Fruit fly (Drosophila melanogaster) whole organism, embryonic: ENCODE data around the gene CG17786.

ENCODE experiments used
- Asciz ChIP-seq: fragments of 200-800 bp; sonication (Bioruptor generic); optimal IDR thresholded peaks from 2 replicates; lab custom pipeline; 2017; ENCODE audit warnings: missing biosample characterization, mild to moderate bottlenecking, missing genetic modification characterization, missing genetic modification reagents
- Bdp1 ChIP-seq: fragments of 200-800 bp; sonication (Bioruptor generic); optimal IDR thresholded peaks from 3 replicates; lab custom pipeline; 2016; ENCODE audit warnings: missing biosample characterization, missing genetic modification characterization
- CG10209 ChIP-seq: fragments of 200-800 bp; sonication (Bioruptor generic); optimal IDR thresholded peaks from 3 replicates; lab custom pipeline; 2017; ENCODE audit warnings: missing biosample characterization, mild to moderate bottlenecking, missing genetic modification characterization, missing genetic modification reagents
- CG10274 ChIP-seq: fragments of 200-800 bp; sonication (Bioruptor generic); optimal IDR thresholded peaks from 3 replicates; lab custom pipeline; 2017; ENCODE audit warnings: missing biosample characterization, mild to moderate bottlenecking, missing genetic modification characterization
- CG10654 ChIP-seq: fragments of 200-800 bp; sonication (Bioruptor generic); optimal IDR thresholded peaks from 2 replicates; lab custom pipeline; 2016; ENCODE audit warnings: missing biosample characterization, missing genetic modification characterization
- CG11085 ChIP-seq: fragments of 200-800 bp; sonication (Bioruptor generic); IDR thresholded peaks from 2 replicates; pipeline ENCODE4 v1.3.6; 2022; ENCODE audit warnings: missing biosample characterization, missing genetic modification characterization
- CG11695 ChIP-seq: fragments of 200-800 bp; sonication (Bioruptor generic); IDR thresholded peaks from 3 replicates; pipeline ENCODE4 v1.3.6; 2022; ENCODE audit warnings: missing biosample characterization, missing genetic modification characterization
- CG12219 ChIP-seq: fragments of 200-800 bp; sonication (Bioruptor generic); optimal IDR thresholded peaks from 3 replicates; lab custom pipeline; 2018; ENCODE audit warnings: missing biosample characterization, mild to moderate bottlenecking, missing genetic modification characterization
- CG1233 ChIP-seq: fragments of 200-800 bp; sonication (Bioruptor generic); optimal IDR thresholded peaks from 4 replicates; lab custom pipeline; 2018; ENCODE audit warnings: missing biosample characterization, mild to moderate bottlenecking, missing genetic modification characterization
- CG13123 ChIP-seq: fragments of 200-800 bp; sonication (Bioruptor generic); optimal IDR thresholded peaks from 2 replicates; lab custom pipeline; 2016; ENCODE audit warnings: missing biosample characterization, missing genetic modification characterization
- CG13296 ChIP-seq: fragments of 200-800 bp; sonication (Bioruptor generic); optimal IDR thresholded peaks from 3 replicates; lab custom pipeline; 2018; ENCODE audit warnings: missing biosample characterization, mild to moderate bottlenecking, missing genetic modification characterization
- CG1529 ChIP-seq: fragments of 200-800 bp; sonication (Bioruptor generic); optimal IDR thresholded peaks from 3 replicates; lab custom pipeline; 2018; ENCODE audit warnings: missing biosample characterization, missing genetic modification characterization
- CG16779 ChIP-seq: fragments of 200-800 bp; sonication (Bioruptor generic); IDR thresholded peaks from 2 replicates; pipeline ENCODE4 v1.3.6; 2022; ENCODE audit warnings: missing biosample characterization, missing genetic modification characterization
- CG31365 ChIP-seq: fragments of 200-800 bp; sonication (Bioruptor generic); optimal IDR thresholded peaks from 2 replicates; lab custom pipeline; 2018; ENCODE audit warnings: missing biosample characterization, mild to moderate bottlenecking, missing genetic modification characterization
- CG33557 ChIP-seq: fragments of 200-800 bp; sonication (Bioruptor generic); optimal IDR thresholded peaks from 2 replicates; lab custom pipeline; 2019; ENCODE audit warnings: missing biosample characterization, mild to moderate bottlenecking, missing genetic modification characterization, moderate library complexity
- CG6854 ChIP-seq: fragments of 200-800 bp; sonication (Bioruptor generic); optimal IDR thresholded peaks from 3 replicates; lab custom pipeline; 2017; ENCODE audit warnings: missing biosample characterization, mild to moderate bottlenecking, missing genetic modification characterization
- CG8924 ChIP-seq: fragments of 200-800 bp; optimal IDR thresholded peaks from 3 replicates; lab custom pipeline; 2019; ENCODE audit warnings: missing biosample characterization, mild to moderate bottlenecking, missing genetic modification characterization, moderate library complexity
- CG9727 ChIP-seq: fragments of 200-800 bp; sonication (Bioruptor generic); optimal IDR thresholded peaks from 3 replicates; lab custom pipeline; 2017; ENCODE audit warnings: missing biosample characterization, mild to moderate bottlenecking, missing genetic modification characterization
- D19B ChIP-seq: fragments of 200-800 bp; sonication (Bioruptor generic); optimal IDR thresholded peaks from 2 replicates; lab custom pipeline; 2017; ENCODE audit warnings: missing biosample characterization, mild to moderate bottlenecking, missing genetic modification characterization
- Doc3 ChIP-seq: fragments of 200-800 bp; sonication (Bioruptor generic); IDR thresholded peaks from 3 replicates; pipeline ENCODE4 v1.3.6; 2022; ENCODE audit warnings: missing biosample characterization, missing genetic modification characterization; ENCODE audit not compliant: partially characterized antibody
- E2f1 ChIP-seq: fragments of 200-800 bp; sonication (Bioruptor generic); IDR thresholded peaks from 2 replicates; pipeline ENCODE4 v1.3.6; 2022; ENCODE audit warnings: missing biosample characterization, missing genetic modification characterization
- ERR ChIP-seq: fragments of 200-800 bp; sonication (Bioruptor generic); optimal IDR thresholded peaks from 2 replicates; lab custom pipeline; 2016; ENCODE audit warnings: missing biosample characterization, missing genetic modification characterization
- Elba2 ChIP-seq: fragments of 200-800 bp; sonication (Bioruptor generic); optimal IDR thresholded peaks from 3 replicates; lab custom pipeline; 2016; ENCODE audit warnings: missing biosample characterization, missing genetic modification characterization
- Fer1 ChIP-seq: fragments of 200-800 bp; sonication (Bioruptor generic); optimal IDR thresholded peaks from 2 replicates; lab custom pipeline; 2017; ENCODE audit warnings: missing biosample characterization, mild to moderate bottlenecking, missing genetic modification characterization
- Hand ChIP-seq: fragments of 200-800 bp; sonication (Bioruptor generic); optimal IDR thresholded peaks from 2 replicates; lab custom pipeline; 2017; ENCODE audit warnings: mild to moderate bottlenecking, missing biosample characterization, missing genetic modification reagents, missing genetic modification characterization
- Lpt ChIP-seq: fragments of >200 bp; optimal IDR thresholded peaks from 2 replicates; lab custom pipeline; 2018; ENCODE audit warnings: missing biosample characterization, missing genetic modification characterization
- Oaz ChIP-seq: fragments of 200-800 bp; sonication (Bioruptor generic); IDR thresholded peaks from 2 replicates; pipeline ENCODE4 v1.3.6; 2022; ENCODE audit warnings: missing biosample characterization, missing genetic modification characterization
- Optix ChIP-seq: fragments of 200-800 bp; sonication (Bioruptor generic); IDR thresholded peaks from 3 replicates; pipeline ENCODE4 v1.3.6; 2022; ENCODE audit warnings: missing biosample characterization, missing genetic modification characterization
- PHDP ChIP-seq: fragments of 200-800 bp; sonication (Bioruptor generic); optimal IDR thresholded peaks from 3 replicates; lab custom pipeline; 2018; ENCODE audit warnings: missing biosample characterization, mild to moderate bottlenecking, missing genetic modification characterization, moderate library complexity
- Poxn ChIP-seq: fragments of 200-800 bp; sonication (Bioruptor generic); IDR thresholded peaks from 2 replicates; pipeline ENCODE4 v1.3.6; 2022; ENCODE audit warnings: missing biosample characterization, missing genetic modification characterization
- Tbp ChIP-seq: fragments of >200 bp; optimal IDR thresholded peaks from 2 replicates; lab custom pipeline; 2018; ENCODE audit warnings: missing biosample characterization, missing genetic modification characterization
- Usf ChIP-seq: fragments of 200-800 bp; sonication (Bioruptor generic); optimal IDR thresholded peaks from 2 replicates; lab custom pipeline; 2017; ENCODE audit warnings: missing genotype, missing biosample characterization, missing genetic modification characterization
- Xrp1 ChIP-seq: fragments of 200-800 bp; sonication (Bioruptor generic); IDR thresholded peaks from 2 replicates; pipeline ENCODE4 v1.3.6; 2022; ENCODE audit warnings: missing biosample characterization, missing genetic modification characterization
- bigmax ChIP-seq: fragments of 200-800 bp; sonication (Bioruptor generic); optimal IDR thresholded peaks from 2 replicates; lab custom pipeline; 2018; ENCODE audit warnings: missing biosample characterization, mild to moderate bottlenecking, missing genetic modification characterization
- chif ChIP-seq, 2 experiments: fragments of 200-800 bp; sonication (Bioruptor generic); optimal IDR thresholded peaks; 3 replicates each; lab custom pipeline; 2016; ENCODE audit warnings: missing biosample characterization in 2 of 2, missing genetic modification characterization in 2 of 2
- crp ChIP-seq, 2 experiments: fragments of 200-800 bp; sonication (Bioruptor generic); optimal IDR thresholded peaks; 2 replicates in 1 of 2; 3 replicates in 1 of 2; lab custom pipeline; 2017; ENCODE audit warnings: missing biosample characterization in 2 of 2, missing genetic modification characterization in 2 of 2, mild to moderate bottlenecking in 1 of 2, moderate library complexity in 1 of 2
- dimm ChIP-seq: fragments of 200-800 bp; sonication (Bioruptor generic); IDR thresholded peaks from 2 replicates; pipeline ENCODE4 v1.3.6; 2022; ENCODE audit warnings: missing biosample characterization, missing genetic modification characterization
- fd102C ChIP-seq: fragments of 200-800 bp; sonication (Bioruptor generic); optimal IDR thresholded peaks from 2 replicates; lab custom pipeline; 2018; ENCODE audit warnings: missing biosample characterization, mild to moderate bottlenecking, missing genetic modification characterization, moderate library complexity
- fd64A ChIP-seq: fragments of 200-800 bp; sonication (Bioruptor generic); optimal IDR thresholded peaks from 3 replicates; lab custom pipeline; 2018; ENCODE audit warnings: missing biosample characterization, mild to moderate bottlenecking, missing genetic modification characterization
- kni ChIP-seq: fragments of 200-800 bp; sonication (Bioruptor generic); optimal IDR thresholded peaks from 3 replicates; lab custom pipeline; 2017; ENCODE audit warnings: mild to moderate bottlenecking, missing biosample characterization, missing genetic modification reagents, missing genetic modification characterization
- oc ChIP-seq: fragments of 200-800 bp; sonication (Bioruptor generic); optimal IDR thresholded peaks from 2 replicates; lab custom pipeline; 2018; ENCODE audit warnings: missing biosample characterization, mild to moderate bottlenecking, missing genetic modification characterization, moderate library complexity
- pb ChIP-seq: fragments of 200-800 bp; sonication (Bioruptor generic); optimal IDR thresholded peaks from 3 replicates; lab custom pipeline; 2016; ENCODE audit warnings: missing biosample characterization, missing genetic modification characterization
- pho ChIP-seq: fragments of 200-800 bp; sonication (Bioruptor generic); optimal IDR thresholded peaks from 2 replicates; lab custom pipeline; 2016; ENCODE audit warnings: missing biosample characterization, missing genetic modification characterization
- pros ChIP-seq: fragments of 200-800 bp; sonication (Bioruptor generic); optimal IDR thresholded peaks from 3 replicates; lab custom pipeline; 2019; ENCODE audit warnings: missing biosample characterization, mild to moderate bottlenecking, missing genetic modification characterization, moderate library complexity
- repo ChIP-seq: fragments of 200-800 bp; sonication (Bioruptor generic); optimal IDR thresholded peaks from 2 replicates; lab custom pipeline; 2016; ENCODE audit warnings: missing biosample characterization, missing genetic modification characterization
- run ChIP-seq: fragments of 200-800 bp; sonication (Bioruptor generic); optimal IDR thresholded peaks from 3 replicates; lab custom pipeline; 2018; ENCODE audit warnings: missing biosample characterization, mild to moderate bottlenecking, missing genetic modification characterization
- slbo ChIP-seq: fragments of 200-800 bp; sonication (Bioruptor generic); IDR thresholded peaks from 2 replicates; pipeline ENCODE4 v1.3.6; 2022; ENCODE audit warnings: missing biosample characterization, missing genetic modification characterization
- vnd ChIP-seq: fragments of 200-800 bp; sonication (Bioruptor generic); IDR thresholded peaks from 3 replicates; pipeline ENCODE4 v1.3.6; 2022; ENCODE audit warnings: missing biosample characterization, missing genetic modification characterization; ENCODE audit not compliant: partially characterized antibody
- zfh2 ChIP-seq: fragments of 200-800 bp; sonication (Bioruptor generic); optimal IDR thresholded peaks from 2 replicates; lab custom pipeline; 2016; ENCODE audit warnings: missing biosample characterization, missing genetic modification characterization

CG17786 gene

dm6 chr3R:24259278-24260040 is 40.9 kb upstream of the CG17786 start (continued):
- TF ChIP-seq CG16779 (GFP tag; lab: Robert Waterston, UW) (peak; percentile 82), pb (GFP tag; lab: Kevin White, UChicago) (peak; percentile 78), repo (peak; percentile 82), CG11695 (GFP tag; lab: Robert Waterston, UW) (peak; percentile 87), oc (tag; lab: Kevin White, UChicago) (peak; percentile 89), pho (GFP tag; lab: Kevin White, UChicago) (peak; percentile 89), Lpt (no peak), Fer1 (peak; percentile 89), Bdp1 (GFP tag; lab: Kevin White, UChicago) (peak; percentile 73), Optix (GFP tag; lab: Robert Waterston, UW) (peak; percentile 74), CG6854 (GFP tag; lab: Kevin White, UChicago) (peak; percentile 79), CG10274 (GFP tag; lab: Kevin White, UChicago) (peak; percentile 83), run (peak; percentile 73), dimm (GFP tag; lab: Robert Waterston, UW) (peak; percentile 74), CG13296 (GFP tag; lab: Kevin White, UChicago) (peak; percentile 81), E2f1 (GFP tag; lab: Robert Waterston, UW) (peak; percentile 85), Asciz (GFP tag; lab: Kevin White, UChicago) (peak; percentile 77), ERR (GFP tag; lab: Kevin White, UChicago) (peak; percentile 89), CG12219 (GFP tag; lab: Kevin White, UChicago) (peak; percentile 92), chif (GFP tag; optimal IDR thresholded peaks at IDR 0.05; lab: Kevin White, UChicago) (peak; percentile 89 to 91), Doc3 (GFP tag; lab: Robert Waterston, UW) (no peak), slbo (GFP tag; lab: Robert Waterston, UW) (peak; percentile 94), CG9727 (peak; percentile 93), fd64A (GFP tag; lab: Kevin White, UChicago) (peak; percentile 84), CG8924 (tag; lab: Kevin White, UChicago) (peak; percentile 93), bigmax (peak; percentile 30), CG33557 (GFP tag; lab: Kevin White, UChicago) (peak; percentile 61), pros (GFP tag; lab: Kevin White, UChicago) (peak; percentile 53), Poxn (peak; percentile 74; the same call in 1 of the 2 replicates), kni (GFP tag; lab: Kevin White, UChicago) (peak; percentile 84), CG10209 (GFP tag; lab: Kevin White, UChicago) (peak; percentile 91), CG31365 (tag; lab: Kevin White, UChicago) (peak; percentile 63), CG1529 (peak; percentile 77), zfh2 (GFP tag; lab: Kevin White, UChicago) (peak; percentile 95), Xrp1 (GFP tag; lab: Robert Waterston, UW) (peak; percentile 90), PHDP (tag; lab: Kevin White, UChicago) (peak; percentile 88), Oaz (GFP tag; lab: Robert Waterston, UW) (peak; percentile 55), Usf (GFP tag; lab: Kevin White, UChicago) (peak; percentile 92), CG10654 (GFP tag; lab: Kevin White, UChicago) (peak; percentile 81), crp (GFP tag; optimal IDR thresholded peaks at IDR 0.05; lab: Kevin White, UChicago) (no peak), fd102C (GFP tag; lab: Kevin White, UChicago) (peak; percentile 86), vnd (GFP tag; lab: Robert Waterston, UW) (no peak), Elba2 (GFP tag; lab: Kevin White, UChicago) (no peak), CG11085 (peak; percentile 77), CG1233 (GFP tag; lab: Kevin White, UChicago) (peak; percentile 88), D19B (GFP tag; lab: Kevin White, UChicago) (peak; percentile 76), Tbp (GFP tag; lab: Kevin White, UChicago) (no peak), CG13123 (GFP tag; lab: Kevin White, UChicago) (peak; percentile 73), Hand (GFP tag; lab: Kevin White, UChicago) (peak; percentile 75)
